Worm (Caenorhabditis elegans) whole organism, L2 larva: ENCODE results near the gene zipt-13.

Experiments
- C34F6.9 ChIP-seq: fragments of 150-350 bp; optimal IDR thresholded peaks from 2 replicates; lab custom pipeline; 2014; ENCODE audit warnings: missing biosample characterization, missing genetic modification characterization
- F13H6.1 ChIP-seq: sonication (generic microtip); optimal IDR thresholded peaks from 2 replicates; lab custom pipeline; 2016; ENCODE audit warnings: missing genetic modification characterization, missing compliant biosample characterization
- R02D3.7 ChIP-seq: fragments of 150-350 bp; optimal IDR thresholded peaks from 2 replicates; lab custom pipeline; 2014; ENCODE audit warnings: missing biosample characterization, missing genetic modification characterization
- aly-2 ChIP-seq: fragments of 150-350 bp; optimal IDR thresholded peaks from 2 replicates; lab custom pipeline; 2014; ENCODE audit warnings: missing biosample characterization, missing genetic modification characterization
- blmp-1 ChIP-seq: sonication (generic microtip); optimal IDR thresholded peaks from 2 replicates; lab custom pipeline; 2017; ENCODE audit warnings: missing genetic modification characterization, mild to moderate bottlenecking, missing compliant biosample characterization, antibody characterized with exemption, moderate library complexity; ENCODE audit not compliant: insufficient read depth
- ceh-16 ChIP-seq: fragments of 150-350 bp; optimal IDR thresholded peaks from 2 replicates; lab custom pipeline; 2014; ENCODE audit warnings: missing biosample characterization, missing genetic modification characterization
- crh-2 ChIP-seq: sonication (generic microtip); optimal IDR thresholded peaks from 2 replicates; lab custom pipeline; 2017; ENCODE audit warnings: missing biosample characterization, missing genetic modification characterization
- dmd-4 ChIP-seq: sonication (generic microtip); optimal IDR thresholded peaks from 2 replicates; lab custom pipeline; 2017; ENCODE audit warnings: missing biosample characterization, missing genetic modification characterization
- egl-27 ChIP-seq: sonication (generic microtip); optimal IDR thresholded peaks from 3 replicates; lab custom pipeline; 2017; ENCODE audit warnings: missing biosample characterization, missing genetic modification reagents, missing genetic modification characterization
- elt-1 ChIP-seq: fragments of 150-350 bp; optimal IDR thresholded peaks from 2 replicates; lab custom pipeline; 2014; ENCODE audit warnings: missing biosample characterization, missing genetic modification characterization
- elt-3 ChIP-seq: sonication (generic microtip); optimal IDR thresholded peaks from 2 replicates; lab custom pipeline; 2017; ENCODE audit warnings: missing biosample characterization, missing genetic modification characterization
- fos-1 ChIP-seq: fragments of 150-350 bp; optimal IDR thresholded peaks from 2 replicates; lab custom pipeline; 2014; ENCODE audit warnings: missing biosample characterization, missing genetic modification characterization
- gmeb-1 ChIP-seq: fragments of 150-350 bp; optimal IDR thresholded peaks from 2 replicates; lab custom pipeline; 2014; ENCODE audit warnings: missing biosample characterization, missing genetic modification characterization
- lin-11 ChIP-seq: fragments of 150-350 bp; sonication (generic microtip); optimal IDR thresholded peaks from 2 replicates; lab custom pipeline; 2014; ENCODE audit warnings: missing biosample characterization, missing genetic modification characterization, inconsistent platforms, mixed read lengths
- lin-13 ChIP-seq: fragments of 150-350 bp; optimal IDR thresholded peaks from 2 replicates; lab custom pipeline; 2014; ENCODE audit warnings: missing biosample characterization, missing genetic modification reagents, missing genetic modification characterization
- lsy-2 ChIP-seq, 2 experiments: fragments of 150-350 bp in 1 of 2; sonication (generic microtip) in 1 of 2; optimal IDR thresholded peaks; 2 replicates each; lab custom pipeline; 2014 to 2017; ENCODE audit warnings: missing biosample characterization in 2 of 2, missing genetic modification characterization in 2 of 2
- mab-5 ChIP-seq: fragments of 150-350 bp; optimal IDR thresholded peaks from 2 replicates; lab custom pipeline; 2014; ENCODE audit warnings: missing biosample characterization, missing genetic modification characterization
- mdl-1 ChIP-seq, 2 experiments: fragments of 150-350 bp in 1 of 2; sonication (generic microtip) in 1 of 2; optimal IDR thresholded peaks; 2 replicates each; lab custom pipeline; 2017; ENCODE audit warnings: missing biosample characterization in 2 of 2, missing genetic modification characterization in 2 of 2
- nhr-10 ChIP-seq: sonication (generic microtip); optimal IDR thresholded peaks from 2 replicates; lab custom pipeline; 2017; ENCODE audit warnings: missing biosample characterization, missing genetic modification characterization
- nhr-11 ChIP-seq: fragments of 150-350 bp; optimal IDR thresholded peaks from 2 replicates; lab custom pipeline; 2014; ENCODE audit warnings: missing biosample characterization, missing genetic modification characterization
- nhr-12 ChIP-seq: fragments of 150-350 bp; optimal IDR thresholded peaks from 2 replicates; lab custom pipeline; 2014; ENCODE audit warnings: missing biosample characterization, missing genetic modification characterization
- nhr-129 ChIP-seq: fragments of 150-350 bp; optimal IDR thresholded peaks from 2 replicates; lab custom pipeline; 2014; ENCODE audit warnings: missing biosample characterization, missing genetic modification characterization
- nhr-21 ChIP-seq: fragments of 150-350 bp; optimal IDR thresholded peaks from 2 replicates; lab custom pipeline; 2014; ENCODE audit warnings: missing biosample characterization, missing genetic modification characterization
- nhr-23 ChIP-seq: fragments of 150-350 bp; optimal IDR thresholded peaks from 2 replicates; lab custom pipeline; 2014; ENCODE audit warnings: missing biosample characterization, missing genetic modification reagents, missing genetic modification characterization
- nhr-25 ChIP-seq: fragments of 150-350 bp; sonication (generic microtip); optimal IDR thresholded peaks from 3 replicates; lab custom pipeline; 2014; ENCODE audit warnings: missing biosample characterization, missing genetic modification characterization
- nhr-77 ChIP-seq: fragments of 150-350 bp; optimal IDR thresholded peaks from 2 replicates; lab custom pipeline; 2014; ENCODE audit warnings: missing biosample characterization, missing genetic modification characterization
- peb-1 ChIP-seq: fragments of 150-350 bp; optimal IDR thresholded peaks from 2 replicates; lab custom pipeline; 2014; ENCODE audit warnings: missing biosample characterization, missing genetic modification characterization
- sem-4 ChIP-seq: fragments of 150-350 bp; optimal IDR thresholded peaks from 2 replicates; lab custom pipeline; 2014; ENCODE audit warnings: missing biosample characterization, missing genetic modification reagents, missing genetic modification characterization
- sma-3 ChIP-seq: sonication (generic microtip); optimal IDR thresholded peaks from 2 replicates; lab custom pipeline; 2016; ENCODE audit warnings: missing genetic modification reagents, missing genetic modification characterization, missing compliant biosample characterization
- sma-9 ChIP-seq, 2 experiments: fragments of 150-350 bp in 1 of 2; sonication (generic microtip) in 1 of 2; optimal IDR thresholded peaks; 2 replicates each; lab custom pipeline; 2014 to 2016; ENCODE audit warnings: missing genetic modification characterization in 2 of 2, mild to moderate bottlenecking in 1 of 2, missing biosample characterization in 1 of 2, missing compliant biosample characterization in 1 of 2, missing genetic modification reagents in 1 of 2, moderate library complexity in 1 of 2
- snpc-4 ChIP-seq: fragments of 150-350 bp; optimal IDR thresholded peaks from 2 replicates; lab custom pipeline; 2014; ENCODE audit warnings: missing biosample characterization, missing genetic modification characterization
- unc-39 ChIP-seq: fragments of 150-350 bp; optimal IDR thresholded peaks from 2 replicates; lab custom pipeline; 2014; ENCODE audit warnings: missing biosample characterization, missing genetic modification characterization
- unc-55 ChIP-seq: fragments of 150-350 bp; sonication (generic microtip); optimal IDR thresholded peaks from 3 replicates; lab custom pipeline; 2014; ENCODE audit warnings: missing biosample characterization, missing genetic modification reagents, missing genetic modification characterization
- unc-62 ChIP-seq: fragments of 150-350 bp; optimal IDR thresholded peaks from 2 replicates; lab custom pipeline; 2014; ENCODE audit warnings: missing biosample characterization, missing genetic modification reagents, missing genetic modification characterization
- zag-1 ChIP-seq: fragments of 150-350 bp; optimal IDR thresholded peaks from 2 replicates; lab custom pipeline; 2014; ENCODE audit warnings: missing biosample characterization, missing genetic modification characterization
- ztf-1 ChIP-seq: fragments of 200-800 bp; sonication (Bioruptor generic); conservative IDR thresholded peaks from 2 replicates; pipeline ENCODE4 v1.3.6; 2022; ENCODE audit warnings: missing genetic modification characterization, missing compliant biosample characterization
- ztf-11 ChIP-seq: sonication (generic microtip); optimal IDR thresholded peaks from 2 replicates; lab custom pipeline; 2017; ENCODE audit warnings: missing biosample characterization, missing genetic modification characterization

zipt-13 gene

DNA sequence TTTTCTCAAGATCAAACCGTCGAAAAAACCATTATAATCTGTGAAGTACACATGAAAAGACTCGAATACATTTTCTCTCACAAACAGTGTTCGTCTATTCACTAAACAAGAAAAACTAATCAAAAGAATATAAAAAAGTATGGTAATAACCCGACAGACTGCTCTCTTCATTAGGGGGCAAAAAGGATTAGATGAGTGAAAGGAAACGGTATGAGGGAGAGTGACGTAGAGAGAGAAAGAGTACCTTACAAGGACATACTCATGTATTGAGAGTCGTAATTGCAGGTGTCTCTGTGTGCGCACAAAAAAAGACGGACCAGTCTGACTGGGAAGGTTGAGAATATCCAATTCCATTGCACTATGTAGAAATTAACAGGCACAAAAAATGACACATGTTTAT is 12.9 kb upstream of the zipt-13 start:
- no peak for TF ChIP-seq ztf-1 (GFP tag; lab: Robert Waterston, UW)
- no peak for TF ChIP-seq nhr-77
- TF ChIP-seq dmd-4: no peak
- no peak for TF ChIP-seq elt-3 (tag; lab: Kevin White, UChicago)
- no peak for TF ChIP-seq lsy-2 (tag; optimal IDR thresholded peaks at IDR 0.05; lab: Kevin White, UChicago)
- no peak for TF ChIP-seq nhr-25 (tag; lab: Kevin White, UChicago)
- no peak for TF ChIP-seq gmeb-1 (tag; lab: Kevin White, UChicago)
- TF ChIP-seq C34F6.9 (tag; lab: Kevin White, UChicago): no peak
- TF ChIP-seq snpc-4 (tag; lab: Kevin White, UChicago): no peak
- TF ChIP-seq nhr-12 (tag; lab: Kevin White, UChicago): no peak
- no peak for TF ChIP-seq unc-39 (tag; lab: Kevin White, UChicago)
- TF ChIP-seq nhr-10 (tag; lab: Kevin White, UChicago): no peak
- TF ChIP-seq lin-11 (tag; lab: Kevin White, UChicago): no peak
- TF ChIP-seq ztf-11: no peak
- no peak for TF ChIP-seq aly-2 (tag; lab: Kevin White, UChicago)

DNA sequence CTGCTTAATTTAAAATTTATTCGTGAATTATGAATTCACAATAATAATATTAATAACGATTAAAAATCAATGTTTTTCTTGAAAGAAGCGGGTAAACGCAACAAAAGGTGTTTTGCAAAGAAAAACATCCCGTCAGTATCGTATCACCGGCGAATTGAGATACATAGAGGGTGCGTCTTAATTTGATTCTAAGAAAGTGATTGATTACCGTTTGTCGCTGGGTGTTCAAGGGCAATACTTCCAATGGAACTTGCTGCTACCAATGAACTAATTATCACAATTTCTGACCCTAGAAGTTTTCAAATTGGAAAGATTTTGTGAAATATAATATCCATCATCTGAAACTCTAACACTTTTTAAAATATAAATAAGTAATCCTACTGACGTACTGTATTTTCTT is 8.9 kb upstream of the zipt-13 start:
- TF ChIP-seq blmp-1 (tag; lab: Kevin White, UChicago): peak; percentile 72
- no peak for TF ChIP-seq peb-1
- TF ChIP-seq ceh-16 (tag; lab: Kevin White, UChicago): peak; percentile 93
- no peak for TF ChIP-seq sem-4
- TF ChIP-seq nhr-21: no peak
- TF ChIP-seq nhr-129: no peak
- no peak for TF ChIP-seq egl-27 (tag; lab: Kevin White, UChicago)
- no peak for TF ChIP-seq nhr-12 (tag; lab: Kevin White, UChicago)
- no peak for TF ChIP-seq mdl-1 (tag; optimal IDR thresholded peaks at IDR 0.05; lab: Kevin White, UChicago)
- no peak for TF ChIP-seq zag-1 (tag; lab: Kevin White, UChicago)
- no peak for TF ChIP-seq nhr-11 (tag; lab: Kevin White, UChicago)
- TF ChIP-seq sma-9 (GFP tag; optimal IDR thresholded peaks at IDR 0.05; lab: Kevin White, UChicago): peak; percentile 27
- TF ChIP-seq sma-9 (tag; optimal IDR thresholded peaks at IDR 0.05; lab: Kevin White, UChicago): no peak
- TF ChIP-seq, all 48 proteins: peak for 3

- TF ChIP-seq sma-9 (GFP tag; optimal IDR thresholded peaks at IDR 0.05; lab: Kevin White, UChicago): no peak
- no peak for TF ChIP-seq sma-9 (tag; optimal IDR thresholded peaks at IDR 0.05; lab: Kevin White, UChicago)
- TF ChIP-seq gmeb-1 (tag; lab: Kevin White, UChicago): no peak
- no peak for TF ChIP-seq R02D3.7
- TF ChIP-seq fos-1 (tag; lab: Kevin White, UChicago): no peak
- TF ChIP-seq unc-62 (GFP tag; lab: Kevin White, UChicago): no peak
- TF ChIP-seq elt-1 (tag; lab: Kevin White, UChicago): no peak
- no peak for TF ChIP-seq nhr-12 (tag; lab: Kevin White, UChicago)
- no peak for TF ChIP-seq nhr-77
- TF ChIP-seq egl-27 (tag; lab: Kevin White, UChicago): no peak
- TF ChIP-seq nhr-23 (tag; lab: Kevin White, UChicago): no peak
- TF ChIP-seq C34F6.9 (tag; lab: Kevin White, UChicago): no peak
- TF ChIP-seq mdl-1 (tag; optimal IDR thresholded peaks at IDR 0.05; lab: Kevin White, UChicago): no peak
- no peak for TF ChIP-seq lin-13 (GFP tag; lab: Kevin White, UChicago)
These were observed 4.2 kb upstream of the zipt-13 start, which contains the start of gene str-74 for ce11 chrX:10240939-10241338. str-74 (minus strand) TSS chrX:10241039.

ce11 chrX:10238146-10238749 is 1.5 kb upstream of the zipt-13 start:
- TF ChIP-seq peb-1 (no peak), ztf-11 (no peak), fos-1 (tag; lab: Kevin White, UChicago) (peak; percentile 6), C34F6.9 (tag; lab: Kevin White, UChicago) (peak; percentile 44), ceh-16 (tag; lab: Kevin White, UChicago) (no peak), unc-62 (GFP tag; lab: Kevin White, UChicago) (no peak), unc-55 (no peak), nhr-25 (tag; lab: Kevin White, UChicago) (peak; percentile 80), nhr-77 (no peak), crh-2 (tag; lab: Kevin White, UChicago) (peak; percentile 48), gmeb-1 (tag; lab: Kevin White, UChicago) (no peak), zag-1 (tag; lab: Kevin White, UChicago) (no peak), nhr-21 (peak; percentile 48), sem-4 (peak; percentile 35), F13H6.1 (tag; lab: Kevin White, UChicago) (peak; percentile 68), sma-3 (GFP tag; lab: Kevin White, UChicago) (peak; percentile 19), lsy-2 (tag; optimal IDR thresholded peaks at IDR 0.05; lab: Kevin White, UChicago) (peak in 1 of 2 experiments; percentile 53), mab-5 (tag; lab: Kevin White, UChicago) (no peak), blmp-1 (tag; lab: Kevin White, UChicago) (peak; percentile 42), sma-9 (GFP tag; optimal IDR thresholded peaks at IDR 0.05; lab: Kevin White, UChicago) (peak; percentile 68), sma-9 (tag; optimal IDR thresholded peaks at IDR 0.05; lab: Kevin White, UChicago) (no peak)
